Fruit fly (Drosophila melanogaster): Measurements from ENCODE around the gene Lar.

- TF ChIP-seq CG8478 (optimal IDR thresholded peaks at IDR 0.05) (no peak), CTCF (optimal IDR thresholded peaks at IDR 0.05) (no peak)
Measured at dm6 chr2L:19755015-19755414, 168.6 kb downstream of the Lar start.
